Fruit fly (Drosophila melanogaster) whole organism, embryonic: ENCODE data around the gene CG34267.
A peak's percentile ranks its signal among the peaks of the same experiment; 100 is the strongest.

Experiments
- Atf6 ChIP-seq: fragments of 200-800 bp; sonication (Bioruptor generic); IDR thresholded peaks from 2 replicates; pipeline ENCODE4 v1.3.6; 2022; ENCODE audit warnings: missing biosample characterization, missing genetic modification characterization
- Awh ChIP-seq: fragments of 200-800 bp; sonication (Bioruptor generic); IDR thresholded peaks from 2 replicates; pipeline ENCODE4, ENCODE4 v1.3.6; 2022; ENCODE audit warnings: missing biosample characterization, missing genetic modification characterization
- Blimp-1 ChIP-seq: fragments of 200-800 bp; sonication (Bioruptor generic); optimal IDR thresholded peaks from 3 replicates; lab custom pipeline; 2018; ENCODE audit warnings: missing biosample characterization, missing genetic modification characterization, mild to moderate bottlenecking, moderate library complexity, missing genetic modification reagents
- CG10431 ChIP-seq: fragments of 200-800 bp; sonication (Bioruptor generic); optimal IDR thresholded peaks from 3 replicates; lab custom pipeline; 2018; ENCODE audit warnings: missing biosample characterization, mild to moderate bottlenecking, missing genetic modification characterization
- CG11456 ChIP-seq: fragments of 200-800 bp; sonication (Bioruptor generic); IDR thresholded peaks from 3 replicates; pipeline ENCODE4 v1.3.6; 2022; ENCODE audit warnings: missing biosample characterization, missing genetic modification characterization
- CG11695 ChIP-seq: fragments of 200-800 bp; sonication (Bioruptor generic); IDR thresholded peaks from 3 replicates; pipeline ENCODE4 v1.3.6; 2022; ENCODE audit warnings: missing biosample characterization, missing genetic modification characterization
- CG14014 ChIP-seq: fragments of 200-800 bp; sonication (Bioruptor generic); IDR thresholded peaks from 2 replicates; pipeline ENCODE4 v1.3.6; 2022; ENCODE audit warnings: missing biosample characterization, missing genetic modification characterization
- CG17359 ChIP-seq: fragments of 200-800 bp; sonication (Bioruptor generic); optimal IDR thresholded peaks from 3 replicates; lab custom pipeline; 2018; ENCODE audit warnings: missing biosample characterization, mild to moderate bottlenecking, missing genetic modification characterization, moderate library complexity
- CG17568 ChIP-seq: fragments of 200-800 bp; sonication (Bioruptor generic); optimal IDR thresholded peaks from 2 replicates; lab custom pipeline; 2018; ENCODE audit warnings: missing biosample characterization, mild to moderate bottlenecking, missing genetic modification characterization, moderate library complexity
- CG18476 ChIP-seq: fragments of 200-800 bp; sonication (Bioruptor generic); optimal IDR thresholded peaks from 2 replicates; lab custom pipeline; 2016; ENCODE audit warnings: missing biosample characterization, mild to moderate bottlenecking, missing genetic modification characterization
- CG2678 ChIP-seq: fragments of 200-800 bp; sonication (Bioruptor generic); optimal IDR thresholded peaks from 3 replicates; lab custom pipeline; 2019; ENCODE audit warnings: missing biosample characterization, mild to moderate bottlenecking, missing genetic modification characterization, moderate library complexity
- CG3281 ChIP-seq: fragments of 200-800 bp; sonication (Bioruptor generic); optimal IDR thresholded peaks from 3 replicates; lab custom pipeline; 2017; ENCODE audit warnings: missing biosample characterization, mild to moderate bottlenecking, missing genetic modification characterization
- CG33213 ChIP-seq: fragments of 200-800 bp; sonication (Bioruptor generic); optimal IDR thresholded peaks from 3 replicates; lab custom pipeline; 2016; ENCODE audit warnings: missing biosample characterization, missing genetic modification characterization
- CG3726 ChIP-seq: fragments of 200-800 bp; sonication (Bioruptor generic); IDR thresholded peaks from 3 replicates; pipeline ENCODE4, ENCODE4 v1.3.6; 2022; ENCODE audit warnings: missing biosample characterization, missing genetic modification characterization
- CG4617 ChIP-seq: fragments of 200-800 bp; sonication (Bioruptor generic); optimal IDR thresholded peaks from 3 replicates; lab custom pipeline; 2016; ENCODE audit warnings: missing biosample characterization, missing genetic modification characterization, borderline replicate concordance
- CG4707 ChIP-seq: fragments of 200-800 bp; sonication (Bioruptor generic); optimal IDR thresholded peaks from 2 replicates; lab custom pipeline; 2018; ENCODE audit warnings: missing biosample characterization, mild to moderate bottlenecking, missing genetic modification characterization, moderate library complexity
- CG6854 ChIP-seq: fragments of 200-800 bp; sonication (Bioruptor generic); optimal IDR thresholded peaks from 3 replicates; lab custom pipeline; 2017; ENCODE audit warnings: missing biosample characterization, mild to moderate bottlenecking, missing genetic modification characterization
- CG8290 ChIP-seq, 3 experiments: fragments of 200-800 bp; sonication (Bioruptor generic); optimal IDR thresholded peaks; 2 replicates each; lab custom pipeline; 2016 to 2019; ENCODE audit warnings: missing biosample characterization in 3 of 3, missing genetic modification characterization in 3 of 3, mild to moderate bottlenecking in 2 of 3, moderate library complexity in 1 of 3
- CG9609 ChIP-seq: fragments of 200-800 bp; sonication (Bioruptor generic); optimal IDR thresholded peaks from 3 replicates; lab custom pipeline; 2016; ENCODE audit warnings: missing biosample characterization, missing genetic modification characterization
- CG9932 ChIP-seq: fragments of 200-800 bp; sonication (Bioruptor generic); IDR thresholded peaks from 2 replicates; pipeline ENCODE4 v1.3.6; 2022; ENCODE audit warnings: missing biosample characterization, missing genetic modification characterization
- CTCF ChIP-seq: fragments of 200-800 bp; sonication (Bioruptor generic); optimal IDR thresholded peaks from 2 replicates; lab custom pipeline; 2017; ENCODE audit warnings: missing biosample characterization, mild to moderate bottlenecking, missing genetic modification characterization, moderate library complexity
- CoRest ChIP-seq: fragments of 200-800 bp; sonication (Bioruptor generic); optimal IDR thresholded peaks from 3 replicates; lab custom pipeline; 2018; ENCODE audit warnings: missing biosample characterization, mild to moderate bottlenecking, missing genetic modification characterization, moderate library complexity
- Dref ChIP-seq: fragments of 200-800 bp; sonication (Bioruptor generic); IDR thresholded peaks from 2 replicates; pipeline ENCODE4 v1.3.6; 2022; ENCODE audit warnings: missing biosample characterization, missing genetic modification characterization
- E2f2 ChIP-seq: fragments of 200-800 bp; sonication (Bioruptor generic); IDR thresholded peaks from 2 replicates; pipeline ENCODE4 v1.3.6; 2022; ENCODE audit warnings: missing biosample characterization, missing genetic modification characterization
- H15 ChIP-seq: fragments of 200-800 bp; sonication (Bioruptor generic); IDR thresholded peaks from 3 replicates; pipeline ENCODE4 v1.3.6; 2022; ENCODE audit warnings: missing biosample characterization, missing genetic modification characterization
- HmgD ChIP-seq: fragments of 200-800 bp; sonication (Bioruptor generic); optimal IDR thresholded peaks from 3 replicates; lab custom pipeline; 2016; ENCODE audit warnings: missing biosample characterization, missing genetic modification characterization
- Lim3 ChIP-seq: fragments of 200-800 bp; sonication (Bioruptor generic); IDR thresholded peaks from 2 replicates; pipeline ENCODE4 v1.3.6; 2022; ENCODE audit warnings: missing biosample characterization, missing genetic modification characterization
- Nf-YB ChIP-seq: fragments of 200-800 bp; sonication (Bioruptor generic); optimal IDR thresholded peaks from 3 replicates; lab custom pipeline; 2019; ENCODE audit warnings: missing biosample characterization, mild to moderate bottlenecking, missing genetic modification characterization, moderate library complexity
- NfI ChIP-seq: fragments of 200-800 bp; sonication (Bioruptor generic); optimal IDR thresholded peaks from 3 replicates; lab custom pipeline; 2018; ENCODE audit warnings: missing biosample characterization, mild to moderate bottlenecking, missing genetic modification characterization, moderate library complexity
- YL-1 ChIP-seq: fragments of 200-800 bp; sonication (Bioruptor generic); optimal IDR thresholded peaks from 3 replicates; lab custom pipeline; 2017; ENCODE audit warnings: missing biosample characterization, mild to moderate bottlenecking, missing genetic modification characterization
- aop ChIP-seq: fragments of 200-800 bp; sonication (Bioruptor generic); IDR thresholded peaks from 2 replicates; pipeline ENCODE4 v1.3.6; 2022; ENCODE audit warnings: missing biosample characterization, missing genetic modification characterization
- ara ChIP-seq: fragments of 200-800 bp; sonication (Bioruptor generic); IDR thresholded peaks from 2 replicates; pipeline ENCODE4 v1.3.6; 2022; ENCODE audit warnings: missing biosample characterization, missing genetic modification characterization
- bbx ChIP-seq: fragments of 200-800 bp; sonication (Bioruptor generic); IDR thresholded peaks from 2 replicates; pipeline ENCODE4 v1.3.6; 2022; ENCODE audit warnings: missing biosample characterization, missing genetic modification characterization; ENCODE audit not compliant: partially characterized antibody
- btn ChIP-seq: fragments of 200-800 bp; sonication (Bioruptor generic); optimal IDR thresholded peaks from 2 replicates; lab custom pipeline; 2016; ENCODE audit warnings: missing biosample characterization, missing genetic modification characterization
- crc ChIP-seq: fragments of 200-800 bp; sonication (Bioruptor generic); optimal IDR thresholded peaks from 2 replicates; lab custom pipeline; 2016; ENCODE audit warnings: missing biosample characterization, missing genetic modification characterization
- da ChIP-seq: fragments of 200-800 bp; sonication (Bioruptor generic); optimal IDR thresholded peaks from 2 replicates; lab custom pipeline; 2016; ENCODE audit warnings: missing biosample characterization, missing genetic modification characterization
- fd64A ChIP-seq: fragments of 200-800 bp; sonication (Bioruptor generic); optimal IDR thresholded peaks from 3 replicates; lab custom pipeline; 2018; ENCODE audit warnings: missing biosample characterization, mild to moderate bottlenecking, missing genetic modification characterization
- gce ChIP-seq: fragments of 200-800 bp; sonication (Bioruptor generic); IDR thresholded peaks from 3 replicates; pipeline ENCODE4 v1.3.6; 2022; ENCODE audit warnings: missing biosample characterization, missing genetic modification characterization
- h ChIP-seq: fragments of >200 bp; optimal IDR thresholded peaks from 2 replicates; lab custom pipeline; 2017
- ham ChIP-seq: fragments of 200-800 bp; sonication (Bioruptor generic); IDR thresholded peaks from 2 replicates; pipeline ENCODE4 v1.3.6; 2022; ENCODE audit warnings: missing biosample characterization, missing genetic modification characterization
- insv ChIP-seq, 2 experiments: fragments of 200-800 bp; sonication (Bioruptor generic); optimal IDR thresholded peaks; 3 replicates each; lab custom pipeline; 2016 to 2018; ENCODE audit warnings: missing biosample characterization in 2 of 2, missing genetic modification characterization in 2 of 2
- lab ChIP-seq: fragments of 200-800 bp; sonication (Bioruptor generic); optimal IDR thresholded peaks from 3 replicates; lab custom pipeline; 2017; ENCODE audit warnings: missing biosample characterization, missing genetic modification characterization, mild to moderate bottlenecking, moderate library complexity, missing genetic modification reagents
- odd ChIP-seq: fragments of 200-800 bp; sonication (Bioruptor generic); optimal IDR thresholded peaks from 2 replicates; lab custom pipeline; 2017; ENCODE audit warnings: missing biosample characterization, mild to moderate bottlenecking, missing genetic modification characterization
- onecut ChIP-seq: fragments of 200-800 bp; sonication (Bioruptor generic); IDR thresholded peaks from 2 replicates; pipeline ENCODE4 v1.3.6; 2022; ENCODE audit warnings: missing biosample characterization, missing genetic modification characterization
- pb ChIP-seq: fragments of 200-800 bp; sonication (Bioruptor generic); optimal IDR thresholded peaks from 3 replicates; lab custom pipeline; 2016; ENCODE audit warnings: missing biosample characterization, missing genetic modification characterization
- phol ChIP-seq: fragments of 200-800 bp; sonication (Bioruptor generic); optimal IDR thresholded peaks from 3 replicates; lab custom pipeline; 2018; ENCODE audit warnings: missing biosample characterization, mild to moderate bottlenecking, missing genetic modification characterization, moderate library complexity
- psq ChIP-seq: fragments of 200-800 bp; sonication (Bioruptor generic); optimal IDR thresholded peaks from 2 replicates; lab custom pipeline; 2017; ENCODE audit warnings: missing biosample characterization, missing genetic modification characterization
- row ChIP-seq: fragments of 200-800 bp; sonication (Bioruptor generic); IDR thresholded peaks from 3 replicates; pipeline ENCODE4 v1.3.6; 2022; ENCODE audit warnings: missing biosample characterization, missing genetic modification characterization
- sens ChIP-seq: fragments of 200-800 bp; sonication (Bioruptor generic); peaks from one replicate; lab custom pipeline; 2016; ENCODE audit warnings: missing biosample characterization, missing genetic modification characterization
- shn ChIP-seq: fragments of 200-800 bp; sonication (Bioruptor generic); optimal IDR thresholded peaks from 3 replicates; lab custom pipeline; 2016; ENCODE audit warnings: missing biosample characterization, missing genetic modification characterization
- sob ChIP-seq: fragments of 200-800 bp; sonication (Bioruptor generic); IDR thresholded peaks from 2 replicates; pipeline ENCODE4 v1.3.6; 2022; ENCODE audit warnings: missing biosample characterization, missing genetic modification characterization
- twi ChIP-seq: fragments of 200-800 bp; optimal IDR thresholded peaks from 2 replicates; lab custom pipeline; 2019; ENCODE audit warnings: missing biosample characterization, mild to moderate bottlenecking, missing genetic modification characterization, moderate library complexity
- wdn ChIP-seq: fragments of 200-800 bp; sonication (Bioruptor generic); IDR thresholded peaks from 2 replicates; pipeline ENCODE4 v1.3.6; 2022; ENCODE audit warnings: missing biosample characterization, missing genetic modification characterization

Gene CG34267

dm6 chr3L:510823-511227 lies 10.6 kb upstream of the CG34267 start (continued):
- TF ChIP-seq CG10431 = no peak
- no peak for TF ChIP-seq wdn (GFP tag; lab: Robert Waterston, UW)
- TF ChIP-seq Blimp-1 (GFP tag; lab: Kevin White, UChicago) = peak; percentile 75
- no peak for TF ChIP-seq CG4707
- peak; percentile 78 for TF ChIP-seq psq (GFP tag; lab: Kevin White, UChicago)
- TF ChIP-seq pb = no peak
- TF ChIP-seq CG4617 = no peak
- peak; percentile 33 for TF ChIP-seq CG2678 (tag; lab: Kevin White, UChicago)
- TF ChIP-seq crc (GFP tag; lab: Kevin White, UChicago) = no peak
- no peak for TF ChIP-seq H15 (GFP tag; lab: Robert Waterston, UW)
- no peak for TF ChIP-seq h (lab: Kevin White, UChicago)
- TF ChIP-seq da (GFP tag; lab: Kevin White, UChicago) = no peak
- TF ChIP-seq CG11695 (GFP tag; lab: Robert Waterston, UW) = no peak
- TF ChIP-seq NfI (GFP tag; lab: Kevin White, UChicago) = no peak
- no peak for TF ChIP-seq CTCF (GFP tag; lab: Kevin White, UChicago)
- TF ChIP-seq fd64A = no peak
- TF ChIP-seq CG8290 (GFP tag; optimal IDR thresholded peaks at IDR 0.05; lab: Kevin White, UChicago) = peak; percentile 12
- TF ChIP-seq CG8290 (tag; optimal IDR thresholded peaks at IDR 0.05; lab: Kevin White, UChicago) = no peak
- TF ChIP-seq CG9932 (GFP tag; lab: Robert Waterston, UW) = peak; percentile 33; the same call in 1 of the 2 replicates
- no peak for TF ChIP-seq Dref (GFP tag; lab: Robert Waterston, UW)
- peak; percentile 44 for TF ChIP-seq lab (GFP tag; lab: Kevin White, UChicago)
- peak; percentile 10 for TF ChIP-seq odd
- TF ChIP-seq ara (GFP tag; lab: Robert Waterston, UW) = no peak
- TF ChIP-seq aop = no peak
- TF ChIP-seq sens (GFP tag; lab: Kevin White, UChicago) = peak; percentile 54
- no peak for TF ChIP-seq bbx (GFP tag; lab: Robert Waterston, UW)
- TF ChIP-seq CG33213 (GFP tag; lab: Kevin White, UChicago) = no peak
- no peak for TF ChIP-seq insv (GFP tag; optimal IDR thresholded peaks at IDR 0.05; lab: Kevin White, UChicago)
- no peak for TF ChIP-seq gce
- 0 out of 2 replicates have a peak, but pooled peaks have one; percentile 31 for TF ChIP-seq Atf6 (GFP tag; lab: Robert Waterston, UW)
- no peak; the same call in 1 of the 2 replicates for TF ChIP-seq E2f2 (GFP tag; lab: Robert Waterston, UW)
- peak; percentile 23 for TF ChIP-seq CG17568 (GFP tag; lab: Kevin White, UChicago)
- TF ChIP-seq twi (tag; lab: Kevin White, UChicago) = peak; percentile 36
- no peak for TF ChIP-seq onecut
- no peak for TF ChIP-seq CG3726 (GFP tag; lab: Robert Waterston, UW)
- no peak for TF ChIP-seq CG18476 (GFP tag; lab: Kevin White, UChicago)
- TF ChIP-seq CG6854 (GFP tag; lab: Kevin White, UChicago) = no peak
- peak; percentile 2 for TF ChIP-seq CoRest
- no peak for TF ChIP-seq HmgD
- TF ChIP-seq YL-1 (GFP tag; lab: Kevin White, UChicago) = no peak
- no peak for TF ChIP-seq Lim3
- no peak for TF ChIP-seq CG11456
- TF ChIP-seq CG9609 (GFP tag; lab: Kevin White, UChicago) = no peak
- TF ChIP-seq CG17359 (tag; lab: Kevin White, UChicago) = peak; percentile 23
- peak; percentile 11; the same call in 1 of the 2 replicates for TF ChIP-seq sob
- no peak for TF ChIP-seq Nf-YB (GFP tag; lab: Kevin White, UChicago)
- TF ChIP-seq Awh (GFP tag; lab: Robert Waterston, UW) = 0 out of 2 replicates have a peak, but pooled peaks have one; percentile 49
- no peak for TF ChIP-seq phol
- no peak for TF ChIP-seq row (GFP tag; lab: Robert Waterston, UW)
- TF ChIP-seq ham (GFP tag; lab: Robert Waterston, UW) = no peak
- TF ChIP-seq CG3281 = peak; percentile 4
- no peak for TF ChIP-seq shn
- TF ChIP-seq btn (GFP tag; lab: Kevin White, UChicago) = no peak
- TF ChIP-seq CG14014 (GFP tag; lab: Robert Waterston, UW) = peak; percentile 43; the same call in 1 of the 2 replicates
